Worm (Caenorhabditis elegans) whole organism, mixed stage, embryonic: ENCODE data around the gene fbxb-60.

ENCODE experiments used
- elt-3 ChIP-seq: fragments of 150-350 bp; optimal IDR thresholded peaks from 2 replicates; lab custom pipeline; 2014; ENCODE audit warnings: missing biosample characterization, missing genetic modification characterization
- hlh-1 ChIP-seq: fragments of 150-350 bp; optimal IDR thresholded peaks from 2 replicates; lab custom pipeline; 2014; ENCODE audit warnings: missing biosample characterization, missing genetic modification reagents, missing genetic modification characterization
- mep-1 ChIP-seq: fragments of 150-350 bp; optimal IDR thresholded peaks from 2 replicates; lab custom pipeline; 2017; ENCODE audit warnings: missing biosample characterization, missing genetic modification reagents, missing genetic modification characterization, inconsistent platforms
- nhr-28 ChIP-seq: fragments of 150-350 bp; optimal IDR thresholded peaks from 2 replicates; lab custom pipeline; 2014; ENCODE audit warnings: missing biosample characterization, missing genetic modification characterization
- ztf-11 ChIP-seq: fragments of 150-350 bp; optimal IDR thresholded peaks from 2 replicates; lab custom pipeline; 2014; ENCODE audit warnings: missing biosample characterization, missing genetic modification characterization

- TF ChIP-seq elt-3 (tag; lab: Kevin White, UChicago), result no peak
- TF ChIP-seq ztf-11 (tag; lab: Kevin White, UChicago), result no peak
- no peak for TF ChIP-seq mep-1
- no peak for TF ChIP-seq hlh-1 (tag; lab: Kevin White, UChicago)
- TF ChIP-seq nhr-28 (tag; lab: Kevin White, UChicago), result no peak
Observed at ce11 chrV:19257653-19258052, 40.0 kb upstream of the fbxb-60 start, which contains the start of gene F21D9.3.
